Worm (Caenorhabditis elegans): ENCODE measurements around the gene npr-38.

Gene npr-38

DNA sequence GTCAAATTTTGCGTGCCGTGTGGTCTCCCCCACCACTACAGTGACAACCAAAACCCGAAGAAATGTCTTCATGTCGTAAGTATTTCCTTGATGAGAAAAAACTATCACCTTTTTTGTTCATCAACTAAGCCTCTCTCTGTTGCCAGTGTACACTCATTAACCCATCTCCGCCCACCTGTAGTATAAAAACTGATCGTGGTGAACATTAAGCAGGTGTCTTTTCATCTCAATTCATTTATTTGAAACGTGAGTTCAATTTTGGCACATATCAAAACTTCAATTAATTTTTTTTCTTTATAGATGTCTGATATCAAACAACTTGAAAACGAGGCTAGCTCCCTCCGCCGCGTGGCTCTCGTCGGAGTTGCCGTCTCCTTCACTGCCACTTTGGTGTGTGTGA lies 19.9 kb downstream of the npr-38 start, which contains the start of gene col-170:
TSS of gene col-170 (plus strand) at position 301 of the 400 bp plus-strand sequence.
- TF ChIP-seq nhr-23 (tag; optimal IDR thresholded peaks at IDR 0.05): no peak
- no peak for TF ChIP-seq fkh-10 (GFP tag; optimal IDR thresholded peaks at IDR 0.05)
- no peak for TF ChIP-seq jun-1 (tag; optimal IDR thresholded peaks at IDR 0.05)
- TF ChIP-seq lin-39 (tag; optimal IDR thresholded peaks at IDR 0.05): no peak
- TF ChIP-seq ceh-28 (tag; optimal IDR thresholded peaks at IDR 0.05): no peak
- TF ChIP-seq zag-1 (tag; optimal IDR thresholded peaks at IDR 0.05): no peak
- TF ChIP-seq nhr-43 (tag; optimal IDR thresholded peaks at IDR 0.05; ENCODE audit: poor library complexity, severe bottlenecking): no peak
- TF ChIP-seq nhr-67 (tag; optimal IDR thresholded peaks at IDR 0.05): no peak

DNA sequence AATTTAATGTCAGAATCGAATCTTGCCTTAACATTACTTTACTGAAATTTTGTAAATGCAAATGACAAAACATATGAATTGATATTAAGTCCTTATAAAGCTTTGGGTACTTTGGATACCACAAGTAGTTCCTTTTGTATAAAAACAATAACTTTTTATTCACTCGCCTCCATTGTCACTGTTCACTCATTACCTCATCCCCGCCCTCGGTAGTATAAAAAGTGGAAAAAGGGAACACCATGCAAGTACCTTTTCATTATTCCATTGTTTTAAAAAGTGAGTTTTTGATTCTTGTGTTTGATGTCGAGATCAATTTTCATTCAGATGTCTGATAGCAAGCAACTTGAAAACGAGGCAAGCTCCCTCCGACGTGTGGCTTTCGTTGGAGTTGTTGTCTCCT lies 22.5 kb downstream of the npr-38 start, which contains the start of gene col-171:
TSS of gene col-171 (plus strand) at position 301 of the 400 bp plus-strand sequence.
- TF ChIP-seq ztf-4 (tag; optimal IDR thresholded peaks at IDR 0.05): no peak
- no peak for TF ChIP-seq daf-12 (tag; optimal IDR thresholded peaks at IDR 0.05)
- no peak for TF ChIP-seq eor-1 (tag; optimal IDR thresholded peaks at IDR 0.05)
- TF ChIP-seq nhr-11 (tag; optimal IDR thresholded peaks at IDR 0.05): no peak
- no peak for TF ChIP-seq lin-15B (tag; optimal IDR thresholded peaks at IDR 0.05)
- no peak for TF ChIP-seq lsy-12 (tag; optimal IDR thresholded peaks at IDR 0.05)
- no peak for TF ChIP-seq nhr-28 (tag; optimal IDR thresholded peaks at IDR 0.05)
- TF ChIP-seq nhr-43 (tag; optimal IDR thresholded peaks at IDR 0.05; ENCODE audit: poor library complexity, severe bottlenecking): no peak
- TF ChIP-seq nfya-1 (tag; optimal IDR thresholded peaks at IDR 0.05; ENCODE audit: insufficient read depth): no peak
- TF ChIP-seq unc-39 (tag; optimal IDR thresholded peaks at IDR 0.05): no peak
- TF ChIP-seq elt-2 (tag; optimal IDR thresholded peaks at IDR 0.05): no peak

DNA sequence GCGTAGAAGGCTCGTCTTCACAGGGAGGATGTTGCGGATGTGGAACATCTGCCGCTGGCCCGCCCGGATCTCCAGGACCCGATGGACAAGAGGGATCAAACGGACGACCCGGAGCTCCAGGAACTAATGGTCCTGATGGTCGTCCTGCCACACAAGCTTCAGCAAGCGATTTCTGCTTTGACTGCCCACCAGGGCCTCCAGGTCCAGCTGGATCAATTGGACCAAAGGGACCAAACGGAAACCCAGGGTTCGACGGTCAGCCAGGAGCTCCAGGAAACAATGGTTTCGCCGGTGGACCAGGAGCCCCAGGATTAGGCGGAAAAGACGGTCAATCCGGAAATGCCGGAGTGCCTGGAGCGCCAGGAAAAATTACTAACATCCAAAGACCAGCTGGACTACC lies 23.1 kb downstream of the npr-38 start:
- TF ChIP-seq hmg-11 (tag; optimal IDR thresholded peaks at IDR 0.05) (no peak), pha-4 (tag; optimal IDR thresholded peaks at IDR 0.05) (no peak), eor-1 (tag; optimal IDR thresholded peaks at IDR 0.05) (no peak), ceh-9 (tag; optimal IDR thresholded peaks at IDR 0.05) (no peak)

DNA sequence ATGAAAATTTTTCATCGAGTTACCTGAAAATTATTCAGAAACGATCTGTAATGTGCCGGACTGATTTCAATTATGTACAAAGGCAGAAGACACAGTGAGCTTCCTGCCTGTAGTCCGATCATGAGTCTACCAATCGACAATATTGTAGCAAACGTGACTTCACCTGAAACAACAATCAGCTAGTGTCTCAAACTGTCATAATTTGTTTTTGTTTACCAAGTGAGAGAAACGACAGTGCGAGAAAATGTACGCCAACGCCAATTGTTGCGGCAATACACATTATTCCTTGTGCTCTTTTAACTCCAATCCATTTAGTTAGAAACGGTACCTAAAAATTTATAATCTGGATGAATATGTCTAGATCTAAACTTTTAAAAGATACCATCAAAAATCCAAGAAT lies 25.8 kb downstream of the npr-38 start:
- peak; percentile 12 for TF ChIP-seq elt-2 (tag; optimal IDR thresholded peaks at IDR 0.05)
- no peak for TF ChIP-seq aly-2 (tag; optimal IDR thresholded peaks at IDR 0.05)

DNA sequence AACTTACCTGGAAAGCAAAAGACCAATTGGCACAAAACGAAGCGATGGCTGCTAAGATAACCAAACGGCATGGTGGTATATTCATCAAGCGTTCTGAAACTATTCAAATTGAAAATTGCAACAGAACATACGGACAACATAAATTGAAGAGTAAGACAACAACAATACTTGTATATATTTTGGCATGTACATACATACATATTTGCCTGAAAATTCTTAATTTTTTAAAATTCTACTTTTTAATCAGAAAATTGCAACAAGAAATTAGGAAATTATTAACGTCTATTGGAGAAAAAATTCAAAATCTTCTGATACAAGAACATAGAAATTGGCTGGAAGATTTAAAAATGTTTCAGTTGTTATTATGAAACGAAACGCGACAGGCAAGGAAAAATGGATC lies 26.5 kb downstream of the npr-38 start, which contains the start of gene C03B1.13:
TSS of gene C03B1.13 (minus strand) at position 101 of the 400 bp plus-strand sequence.
- TF ChIP-seq mml-1 (tag; optimal IDR thresholded peaks at IDR 0.05): no peak
- no peak for TF ChIP-seq ztf-4 (tag; optimal IDR thresholded peaks at IDR 0.05)
- no peak for TF ChIP-seq aly-2 (tag; optimal IDR thresholded peaks at IDR 0.05)
- no peak for TF ChIP-seq unc-39 (tag; optimal IDR thresholded peaks at IDR 0.05)
- no peak for TF ChIP-seq lin-15B (tag; optimal IDR thresholded peaks at IDR 0.05)
- TF ChIP-seq ceh-82 (tag; optimal IDR thresholded peaks at IDR 0.05): no peak
- no peak for TF ChIP-seq ZK546.5 (tag; optimal IDR thresholded peaks at IDR 0.05)
- TF ChIP-seq nhr-12 (tag; optimal IDR thresholded peaks at IDR 0.05): no peak
- no peak for TF ChIP-seq nfya-1 (tag; optimal IDR thresholded peaks at IDR 0.05; ENCODE audit: insufficient read depth)
- TF ChIP-seq hmg-11 (tag; optimal IDR thresholded peaks at IDR 0.05): no peak
- no peak for TF ChIP-seq nhr-25 (tag; optimal IDR thresholded peaks at IDR 0.05)
- no peak for TF ChIP-seq eor-1 (tag; optimal IDR thresholded peaks at IDR 0.05)
- TF ChIP-seq pqm-1 (tag; optimal IDR thresholded peaks at IDR 0.05): no peak
- no peak for TF ChIP-seq ceh-16 (tag; optimal IDR thresholded peaks at IDR 0.05)
- TF ChIP-seq ama-1 (optimal IDR thresholded peaks at IDR 0.05): no peak

DNA sequence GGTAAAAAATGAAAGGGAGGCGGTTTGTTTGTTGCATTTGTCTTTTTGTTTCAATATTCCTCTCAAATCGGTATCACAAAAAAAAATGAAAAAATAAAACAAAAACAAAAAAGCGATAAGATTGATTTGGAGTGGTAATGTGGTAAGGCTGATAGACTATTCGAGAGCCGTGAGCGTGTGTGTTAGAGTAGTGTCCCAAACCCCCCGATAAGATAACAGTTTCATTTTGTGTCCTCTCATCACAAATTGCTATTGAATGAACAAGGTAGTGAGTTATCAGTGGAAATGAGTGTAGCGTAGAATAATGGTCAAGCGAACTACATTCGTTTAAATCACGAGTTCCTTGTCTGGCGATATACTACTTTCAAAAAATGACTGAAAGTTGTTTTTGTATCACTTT lies 27.0 kb downstream of the npr-38 start:
- TF ChIP-seq egl-27 (tag; optimal IDR thresholded peaks at IDR 0.05) (peak; percentile 16), pqm-1 (tag; optimal IDR thresholded peaks at IDR 0.05) (peak; percentile 99), pha-4 (tag; optimal IDR thresholded peaks at IDR 0.05) (peak; percentile 30), mdl-1 (tag; optimal IDR thresholded peaks at IDR 0.05) (no peak), nhr-237 (tag; optimal IDR thresholded peaks at IDR 0.05) (no peak), elt-2 (tag; optimal IDR thresholded peaks at IDR 0.05) (peak; percentile 99), nhr-28 (tag; optimal IDR thresholded peaks at IDR 0.05) (no peak), skn-1 (tag; optimal IDR thresholded peaks at IDR 0.05) (no peak)
